Worm (Caenorhabditis elegans): ENCODE data around the gene T10B10.8.

The T10B10.8 gene

ce11 chrX:15188986-15189675 lies 23.1 kb upstream of the T10B10.8 start:
- TF ChIP-seq fos-1 (tag; optimal IDR thresholded peaks at IDR 0.05): peak; percentile 5
- TF ChIP-seq ztf-11 (tag; optimal IDR thresholded peaks at IDR 0.05): no peak
- TF ChIP-seq nhr-77 (tag; optimal IDR thresholded peaks at IDR 0.05): no peak
- peak; percentile 87 for TF ChIP-seq sma-9 (GFP tag; optimal IDR thresholded peaks at IDR 0.05)
- no peak for TF ChIP-seq sma-9 (tag; optimal IDR thresholded peaks at IDR 0.05)
- no peak for TF ChIP-seq nhr-11 (tag; optimal IDR thresholded peaks at IDR 0.05)
- no peak for TF ChIP-seq skn-1 (tag; optimal IDR thresholded peaks at IDR 0.05)
- TF ChIP-seq lin-13 (GFP tag; optimal IDR thresholded peaks at IDR 0.05): peak; percentile 63
- TF ChIP-seq nhr-237 (tag; optimal IDR thresholded peaks at IDR 0.05): no peak
- no peak for TF ChIP-seq nhr-6 (tag; optimal IDR thresholded peaks at IDR 0.05)
- no peak for TF ChIP-seq blmp-1 (tag; optimal IDR thresholded peaks at IDR 0.05; ENCODE audit: insufficient read depth)
- TF ChIP-seq F13H6.1 (tag; optimal IDR thresholded peaks at IDR 0.05): peak; percentile 95
- peak; percentile 85 for TF ChIP-seq ztf-4 (tag; optimal IDR thresholded peaks at IDR 0.05)
- peak; percentile 79 for TF ChIP-seq mab-5 (tag; optimal IDR thresholded peaks at IDR 0.05)
- peak; percentile 31 for TF ChIP-seq lin-11 (tag; optimal IDR thresholded peaks at IDR 0.05)
- no peak for TF ChIP-seq nhr-12 (tag; optimal IDR thresholded peaks at IDR 0.05)
- TF ChIP-seq dmd-4 (tag; optimal IDR thresholded peaks at IDR 0.05): no peak
- TF ChIP-seq egl-27 (tag; optimal IDR thresholded peaks at IDR 0.05): peak; percentile 77
- peak; percentile 43 to 58 for TF ChIP-seq mdl-1 (tag; optimal IDR thresholded peaks at IDR 0.05)
- TF ChIP-seq nhr-25 (tag; optimal IDR thresholded peaks at IDR 0.05): no peak
- TF ChIP-seq nhr-21 (tag; optimal IDR thresholded peaks at IDR 0.05): peak; percentile 9
- peak; percentile 16 for TF ChIP-seq snpc-4 (tag; optimal IDR thresholded peaks at IDR 0.05)
- TF ChIP-seq R02D3.7 (tag; optimal IDR thresholded peaks at IDR 0.05): no peak
- TF ChIP-seq zag-1 (tag; optimal IDR thresholded peaks at IDR 0.05): peak; percentile 79
- no peak for TF ChIP-seq sma-3 (GFP tag; optimal IDR thresholded peaks at IDR 0.05)
- TF ChIP-seq aly-2 (tag; optimal IDR thresholded peaks at IDR 0.05): no peak
- peak; percentile 71 for TF ChIP-seq crh-2 (tag; optimal IDR thresholded peaks at IDR 0.05)
- TF ChIP-seq nhr-129 (tag; optimal IDR thresholded peaks at IDR 0.05): peak; percentile 86
- TF ChIP-seq sem-4 (tag; optimal IDR thresholded peaks at IDR 0.05): peak; percentile 84
- no peak for TF ChIP-seq ztf-1 (GFP tag; conservative IDR thresholded peaks at IDR 0.05)
- peak; percentile 23 for TF ChIP-seq ceh-82 (tag; optimal IDR thresholded peaks at IDR 0.05)
- TF ChIP-seq ceh-16 (tag; optimal IDR thresholded peaks at IDR 0.05): no peak
- TF ChIP-seq C34F6.9 (tag; optimal IDR thresholded peaks at IDR 0.05): peak; percentile 75
- peak in 1 of 2 experiments; percentile 72 for TF ChIP-seq lsy-2 (tag; optimal IDR thresholded peaks at IDR 0.05)
- TF ChIP-seq nhr-10 (tag; optimal IDR thresholded peaks at IDR 0.05): no peak
- TF ChIP-seq elt-1 (tag; optimal IDR thresholded peaks at IDR 0.05): no peak
- no peak for TF ChIP-seq gmeb-1 (tag; optimal IDR thresholded peaks at IDR 0.05)
- peak; percentile 82 for TF ChIP-seq unc-55 (GFP tag; optimal IDR thresholded peaks at IDR 0.05)

ce11 chrX:15188510-15188909 lies 22.5 kb upstream of the T10B10.8 start:
- TF ChIP-seq nhr-237 (tag; optimal IDR thresholded peaks at IDR 0.05) (no peak), mab-5 (tag; optimal IDR thresholded peaks at IDR 0.05) (no peak), nhr-25 (tag; optimal IDR thresholded peaks at IDR 0.05) (no peak), C34F6.9 (tag; optimal IDR thresholded peaks at IDR 0.05) (no peak), skn-1 (tag; optimal IDR thresholded peaks at IDR 0.05) (peak; percentile 42), gmeb-1 (tag; optimal IDR thresholded peaks at IDR 0.05) (no peak), nhr-23 (tag; optimal IDR thresholded peaks at IDR 0.05) (no peak)

ce11 chrX:15181454-15181853 lies 15.4 kb upstream of the T10B10.8 start, which contains the start of gene pkhm-2:
pkhm-2 (minus strand) TSS chrX:15181465.
- no peak for TF ChIP-seq nhr-11 (tag; optimal IDR thresholded peaks at IDR 0.05)
- TF ChIP-seq ceh-16 (tag; optimal IDR thresholded peaks at IDR 0.05): peak; percentile 62
- TF ChIP-seq Y55F3AM.14 (GFP tag; optimal IDR thresholded peaks at IDR 0.05): peak; percentile 17
- TF ChIP-seq nhr-21 (tag; optimal IDR thresholded peaks at IDR 0.05): peak; percentile 85
- TF ChIP-seq snpc-4 (tag; optimal IDR thresholded peaks at IDR 0.05): peak; percentile 86
- TF ChIP-seq nhr-129 (tag; optimal IDR thresholded peaks at IDR 0.05): peak; percentile 93
- TF ChIP-seq C34F6.9 (tag; optimal IDR thresholded peaks at IDR 0.05): peak; percentile 88
- TF ChIP-seq unc-55 (GFP tag; optimal IDR thresholded peaks at IDR 0.05): peak; percentile 81
- TF ChIP-seq blmp-1 (tag; optimal IDR thresholded peaks at IDR 0.05; ENCODE audit: insufficient read depth): peak; percentile 90
- no peak for TF ChIP-seq nhr-12 (tag; optimal IDR thresholded peaks at IDR 0.05)
- TF ChIP-seq nhr-237 (tag; optimal IDR thresholded peaks at IDR 0.05): peak; percentile 65
- TF ChIP-seq dmd-4 (tag; optimal IDR thresholded peaks at IDR 0.05): no peak
- peak; percentile 92 for TF ChIP-seq nhr-25 (tag; optimal IDR thresholded peaks at IDR 0.05)
- TF ChIP-seq unc-62 (GFP tag; optimal IDR thresholded peaks at IDR 0.05): peak; percentile 38
- peak; percentile 47 for TF ChIP-seq ztf-4 (tag; optimal IDR thresholded peaks at IDR 0.05)
- TF ChIP-seq lin-39 (tag; optimal IDR thresholded peaks at IDR 0.05): no peak
- TF ChIP-seq nhr-23 (tag; optimal IDR thresholded peaks at IDR 0.05): no peak
- peak; percentile 86 for TF ChIP-seq gmeb-1 (tag; optimal IDR thresholded peaks at IDR 0.05)
- peak; percentile 96 for TF ChIP-seq sma-9 (GFP tag; optimal IDR thresholded peaks at IDR 0.05)
- no peak for TF ChIP-seq sma-9 (tag; optimal IDR thresholded peaks at IDR 0.05)
- TF ChIP-seq zag-1 (tag; optimal IDR thresholded peaks at IDR 0.05): peak; percentile 14
- peak; percentile 74 for TF ChIP-seq mab-5 (tag; optimal IDR thresholded peaks at IDR 0.05)
- TF ChIP-seq fos-1 (tag; optimal IDR thresholded peaks at IDR 0.05): peak; percentile 90
- peak; percentile 74 for TF ChIP-seq lin-11 (tag; optimal IDR thresholded peaks at IDR 0.05)
- no peak for TF ChIP-seq ztf-11 (tag; optimal IDR thresholded peaks at IDR 0.05)
- TF ChIP-seq elt-1 (tag; optimal IDR thresholded peaks at IDR 0.05): no peak
- peak; percentile 58 for TF ChIP-seq nhr-6 (tag; optimal IDR thresholded peaks at IDR 0.05)
- no peak for TF ChIP-seq ama-1 (optimal IDR thresholded peaks at IDR 0.05)
- TF ChIP-seq ZK546.5 (tag; optimal IDR thresholded peaks at IDR 0.05): no peak
- no peak for TF ChIP-seq ztf-1 (GFP tag; conservative IDR thresholded peaks at IDR 0.05)
- TF ChIP-seq unc-39 (tag; optimal IDR thresholded peaks at IDR 0.05): no peak
- peak; percentile 87 for TF ChIP-seq lin-13 (GFP tag; optimal IDR thresholded peaks at IDR 0.05)
- peak; percentile 87 for TF ChIP-seq egl-27 (tag; optimal IDR thresholded peaks at IDR 0.05)
- no peak for TF ChIP-seq nhr-77 (tag; optimal IDR thresholded peaks at IDR 0.05)
- TF ChIP-seq lsy-2 (tag; optimal IDR thresholded peaks at IDR 0.05): peak; percentile 75 to 88

Data from whole organism, L2 larva.